Worm (Caenorhabditis elegans) whole organism, early embryonic: Measurements from ENCODE around the gene ceh-93.

ENCODE experiments used
- aly-1 ChIP-seq: sonication (generic microtip); optimal IDR thresholded peaks from 2 replicates; lab custom pipeline; 2016; ENCODE audit warnings: missing genetic modification characterization, missing compliant biosample characterization
- ama-1 ChIP-seq: fragments of 150-350 bp; optimal IDR thresholded peaks from 2 replicates; lab custom pipeline; 2014
- ceh-36 ChIP-seq: sonication (generic microtip); optimal IDR thresholded peaks from 2 replicates; lab custom pipeline; 2016; ENCODE audit warnings: missing genetic modification characterization, inconsistent platforms, missing compliant biosample characterization
- hmg-4 ChIP-seq: fragments of 200-800 bp; sonication (Bioruptor generic); optimal IDR thresholded peaks from 2 replicates; lab custom pipeline; 2018; ENCODE audit warnings: mild to moderate bottlenecking, missing genetic modification characterization, missing compliant biosample characterization
- hnd-1 ChIP-seq: sonication (generic microtip); optimal IDR thresholded peaks from 2 replicates; lab custom pipeline; 2016; ENCODE audit warnings: missing genetic modification characterization, missing compliant biosample characterization

ce11 chrX:438396-438795 is 49.8 kb upstream of the ceh-93 start:
- no peak for TF ChIP-seq ama-1 (lab: Kevin White, UChicago)
- TF ChIP-seq hmg-4 (GFP tag; lab: Kevin White, UChicago), result no peak
- TF ChIP-seq ceh-36 (tag; lab: Kevin White, UChicago), result no peak
- TF ChIP-seq hnd-1 (tag; lab: Kevin White, UChicago), result no peak
- TF ChIP-seq aly-1 (tag; lab: Kevin White, UChicago), result no peak
